Fruit fly (Drosophila melanogaster) whole organism, prepupa: Measurements from ENCODE around the gene Fbp2.

Experiments
- CG10631 ChIP-seq: fragments of 200-800 bp; sonication (Bioruptor generic); optimal IDR thresholded peaks from 2 replicates; lab custom pipeline; 2016; ENCODE audit warnings: missing biosample characterization, missing genetic modification characterization
- CG10669 ChIP-seq: fragments of 200-800 bp; sonication (Bioruptor generic); optimal IDR thresholded peaks from 3 replicates; lab custom pipeline; 2018; ENCODE audit warnings: missing biosample characterization, mild to moderate bottlenecking, missing genetic modification characterization, moderate library complexity
- CG11294 ChIP-seq: fragments of 200-800 bp; sonication (Bioruptor generic); IDR thresholded peaks from 2 replicates; pipeline ENCODE4 v1.3.6; 2022; ENCODE audit warnings: missing biosample characterization, missing genetic modification characterization
- CG11902 ChIP-seq: fragments of 200-800 bp; sonication (Bioruptor generic); optimal IDR thresholded peaks from 3 replicates; lab custom pipeline; 2016; ENCODE audit warnings: missing biosample characterization, missing genetic modification characterization
- CG1621 ChIP-seq: fragments of 200-800 bp; sonication (Bioruptor generic); optimal IDR thresholded peaks from 3 replicates; lab custom pipeline; 2018; ENCODE audit warnings: missing biosample characterization, mild to moderate bottlenecking, missing genetic modification characterization
- CG16779 ChIP-seq: fragments of 200-800 bp; sonication (Bioruptor generic); optimal IDR thresholded peaks from 3 replicates; lab custom pipeline; 2017; ENCODE audit warnings: missing biosample characterization, mild to moderate bottlenecking, missing genetic modification characterization
- CG3032 ChIP-seq: fragments of 200-800 bp; optimal IDR thresholded peaks from 2 replicates; lab custom pipeline; 2019; ENCODE audit warnings: missing biosample characterization, mild to moderate bottlenecking, missing genetic modification characterization, moderate library complexity
- CG32006 ChIP-seq: fragments of 200-800 bp; sonication (Bioruptor generic); optimal IDR thresholded peaks from 3 replicates; lab custom pipeline; 2017; ENCODE audit warnings: missing biosample characterization, mild to moderate bottlenecking, missing genetic modification characterization
- CG3919 ChIP-seq: fragments of 200-800 bp; sonication (Bioruptor generic); optimal IDR thresholded peaks from 3 replicates; lab custom pipeline; 2016; ENCODE audit warnings: missing biosample characterization, missing genetic modification characterization
- CG4318 ChIP-seq: fragments of 200-800 bp; sonication (Bioruptor generic); optimal IDR thresholded peaks from 3 replicates; lab custom pipeline; 2017; ENCODE audit warnings: missing biosample characterization, mild to moderate bottlenecking, missing genetic modification characterization
- CG6276 ChIP-seq: fragments of 200-800 bp; sonication (Bioruptor generic); optimal IDR thresholded peaks from 2 replicates; lab custom pipeline; 2017; ENCODE audit warnings: missing biosample characterization, mild to moderate bottlenecking, missing genetic modification characterization
- CG6854 ChIP-seq: fragments of 200-800 bp; sonication (Bioruptor generic); optimal IDR thresholded peaks from 2 replicates; lab custom pipeline; 2017; ENCODE audit warnings: missing biosample characterization, mild to moderate bottlenecking, missing genetic modification characterization
- CG8119 ChIP-seq: fragments of 200-800 bp; sonication (Bioruptor generic); IDR thresholded peaks from 3 replicates; pipeline ENCODE4 v1.3.6; 2022; ENCODE audit warnings: missing biosample characterization, missing genetic modification characterization
- CG8319 ChIP-seq: fragments of 200-800 bp; sonication (Bioruptor generic); optimal IDR thresholded peaks from 3 replicates; lab custom pipeline; 2016; ENCODE audit warnings: missing biosample characterization, missing genetic modification characterization
- CG9139 ChIP-seq: fragments of 200-800 bp; sonication (Bioruptor generic); optimal IDR thresholded peaks from 3 replicates; lab custom pipeline; 2017; ENCODE audit warnings: missing biosample characterization, mild to moderate bottlenecking, missing genetic modification characterization
- Eip93F ChIP-seq: fragments of 200-800 bp; sonication (Bioruptor generic); optimal IDR thresholded peaks from 2 replicates; lab custom pipeline; 2016; ENCODE audit warnings: missing biosample characterization, mild to moderate bottlenecking, missing genetic modification characterization
- Hr38 ChIP-seq: sonication (Bioruptor generic); optimal IDR thresholded peaks from 2 replicates; lab custom pipeline; 2016; ENCODE audit warnings: missing biosample characterization, missing genetic modification characterization
- Hr39 ChIP-seq: fragments of 200-800 bp; sonication (Bioruptor generic); optimal IDR thresholded peaks from 2 replicates; lab custom pipeline; 2016; ENCODE audit warnings: missing biosample characterization, missing genetic modification characterization
- Met ChIP-seq: fragments of 200-800 bp; sonication (Bioruptor generic); optimal IDR thresholded peaks from 3 replicates; lab custom pipeline; 2016; ENCODE audit warnings: missing biosample characterization, missing genetic modification characterization
- OdsH ChIP-seq: fragments of 200-800 bp; sonication (Bioruptor generic); optimal IDR thresholded peaks from 3 replicates; lab custom pipeline; 2016; ENCODE audit warnings: missing biosample characterization, missing genetic modification characterization
- Smox ChIP-seq: fragments of 200-800 bp; sonication (Bioruptor generic); optimal IDR thresholded peaks from 3 replicates; lab custom pipeline; 2016; ENCODE audit warnings: missing biosample characterization, missing genetic modification characterization
- Sox102F ChIP-seq: fragments of 200-800 bp; sonication (Bioruptor generic); optimal IDR thresholded peaks from 2 replicates; lab custom pipeline; 2016; ENCODE audit warnings: missing biosample characterization, mild to moderate bottlenecking, missing genetic modification characterization
- Sox14 ChIP-seq: fragments of 200-800 bp; sonication (Bioruptor generic); optimal IDR thresholded peaks from 3 replicates; lab custom pipeline; 2016; ENCODE audit warnings: missing biosample characterization, missing genetic modification characterization
- achi ChIP-seq: fragments of 200-800 bp; sonication (Bioruptor generic); optimal IDR thresholded peaks from 3 replicates; lab custom pipeline; 2016; ENCODE audit warnings: missing biosample characterization, missing genetic modification characterization
- acj6 ChIP-seq: fragments of 200-800 bp; sonication (Bioruptor generic); optimal IDR thresholded peaks from 3 replicates; lab custom pipeline; 2016; ENCODE audit warnings: missing biosample characterization, missing genetic modification characterization
- dac ChIP-seq: fragments of 200-800 bp; sonication (Bioruptor generic); optimal IDR thresholded peaks from 2 replicates; lab custom pipeline; 2017; ENCODE audit warnings: missing biosample characterization, mild to moderate bottlenecking, missing genetic modification characterization
- dsx ChIP-seq: fragments of 200-800 bp; optimal IDR thresholded peaks from 3 replicates; lab custom pipeline; 2019; ENCODE audit warnings: missing biosample characterization, mild to moderate bottlenecking, missing genetic modification characterization, moderate library complexity; ENCODE audit not compliant: poor library complexity, severe bottlenecking
- eg ChIP-seq: fragments of 200-800 bp; sonication (Bioruptor generic); IDR thresholded peaks from 3 replicates; pipeline ENCODE4 v1.3.6; 2022; ENCODE audit warnings: missing biosample characterization, missing genetic modification characterization
- esn ChIP-seq: fragments of 200-800 bp; sonication (Bioruptor generic); optimal IDR thresholded peaks from 2 replicates; lab custom pipeline; 2016; ENCODE audit warnings: missing biosample characterization, mild to moderate bottlenecking, missing genetic modification characterization, moderate library complexity
- fd59A ChIP-seq: fragments of 200-800 bp; sonication (Bioruptor generic); optimal IDR thresholded peaks from 2 replicates; lab custom pipeline; 2017; ENCODE audit warnings: missing biosample characterization, mild to moderate bottlenecking, missing genetic modification characterization, missing genetic modification reagents
- fkh ChIP-seq: fragments of 200-800 bp; sonication (Bioruptor generic); optimal IDR thresholded peaks from 3 replicates; lab custom pipeline; 2017; ENCODE audit warnings: missing biosample characterization, mild to moderate bottlenecking, missing genetic modification characterization, moderate library complexity
- lz ChIP-seq: fragments of 200-800 bp; sonication (Bioruptor generic); optimal IDR thresholded peaks from 3 replicates; lab custom pipeline; 2016; ENCODE audit warnings: missing biosample characterization, missing genetic modification characterization
- net ChIP-seq: fragments of 200-800 bp; sonication (Bioruptor generic); optimal IDR thresholded peaks from 3 replicates; lab custom pipeline; 2016; ENCODE audit warnings: missing biosample characterization, missing genetic modification characterization
- salr ChIP-seq, 2 experiments: fragments of 200-800 bp; sonication (Bioruptor generic); optimal IDR thresholded peaks; 3 replicates each; lab custom pipeline; 2016 to 2018; ENCODE audit warnings: missing biosample characterization in 2 of 2, missing genetic modification characterization in 2 of 2, mild to moderate bottlenecking in 1 of 2
- svp ChIP-seq: fragments of 200-800 bp; sonication (Bioruptor generic); peaks from one replicate; lab custom pipeline; 2016; ENCODE audit warnings: missing biosample characterization, missing genetic modification characterization
- vri ChIP-seq: fragments of 200-800 bp; sonication (Bioruptor generic); optimal IDR thresholded peaks from 3 replicates; lab custom pipeline; 2016; ENCODE audit warnings: missing biosample characterization, mild to moderate bottlenecking, missing genetic modification characterization

Fbp2 gene

DNA sequence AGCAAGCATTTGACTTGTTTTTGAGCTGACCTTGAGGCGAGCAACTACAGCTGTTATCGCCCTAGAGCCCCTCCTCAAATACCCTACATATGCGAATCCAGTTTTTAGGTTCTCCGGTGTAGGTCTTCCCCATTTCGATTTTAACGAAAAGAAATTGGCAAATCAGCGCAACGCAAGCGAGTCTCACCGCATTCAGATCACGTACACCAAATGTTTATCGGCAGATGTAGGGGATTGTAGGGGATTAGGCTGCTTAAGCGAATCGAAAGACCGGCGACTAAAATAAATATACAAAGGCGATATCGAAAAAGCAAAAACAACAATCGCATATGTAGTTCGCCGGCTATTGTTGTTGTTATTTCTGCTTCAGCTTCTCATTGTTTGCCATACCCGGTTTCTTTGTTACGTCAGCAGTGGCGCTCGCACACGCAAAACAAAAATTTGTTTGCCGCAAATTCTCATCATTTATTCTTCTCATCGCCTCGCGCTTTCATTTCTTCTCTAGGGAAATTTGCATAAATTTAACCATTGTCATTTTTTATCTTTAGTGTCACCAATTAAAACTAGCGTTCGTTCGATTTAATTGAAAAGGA is 38.5 kb upstream of the Fbp2 start (continued):
- TF ChIP-seq CG9139, result peak; percentile 81
- peak; percentile 94 for TF ChIP-seq CG10631 (GFP tag; lab: Kevin White, UChicago)
- peak; percentile 95 for TF ChIP-seq lz
- peak; percentile 96 for TF ChIP-seq CG3919
- TF ChIP-seq CG4318 (GFP tag; lab: Kevin White, UChicago), result peak; percentile 65
- TF ChIP-seq Hr39, result peak; percentile 96
- TF ChIP-seq CG11294 (GFP tag; lab: Robert Waterston, UW), result peak; percentile 75
- peak; percentile 90 for TF ChIP-seq CG3032 (tag; lab: Kevin White, UChicago)
- peak; percentile 78 for TF ChIP-seq CG8319 (GFP tag; lab: Kevin White, UChicago)
- peak; percentile 49 for TF ChIP-seq Eip93F (GFP tag; lab: Kevin White, UChicago)
- no peak for TF ChIP-seq CG6854 (GFP tag; lab: Kevin White, UChicago)
- TF ChIP-seq Sox14 (GFP tag; lab: Kevin White, UChicago), result peak; percentile 97
- TF ChIP-seq dsx (GFP tag; lab: Kevin White, UChicago), result peak; percentile 91
- peak; percentile 91 for TF ChIP-seq Sox102F (GFP tag; lab: Kevin White, UChicago)
- TF ChIP-seq OdsH (GFP tag; lab: Kevin White, UChicago), result peak; percentile 94
- TF ChIP-seq CG32006 (GFP tag; lab: Kevin White, UChicago), result peak; percentile 86
- peak; percentile 64 for TF ChIP-seq dac (GFP tag; lab: Kevin White, UChicago)
- TF ChIP-seq CG10669 (GFP tag; lab: Kevin White, UChicago), result peak; percentile 95
- peak; percentile 95 for TF ChIP-seq acj6 (GFP tag; lab: Kevin White, UChicago)
- peak; percentile 97 for TF ChIP-seq svp
- peak; percentile 91 for TF ChIP-seq achi (GFP tag; lab: Kevin White, UChicago)

DNA sequence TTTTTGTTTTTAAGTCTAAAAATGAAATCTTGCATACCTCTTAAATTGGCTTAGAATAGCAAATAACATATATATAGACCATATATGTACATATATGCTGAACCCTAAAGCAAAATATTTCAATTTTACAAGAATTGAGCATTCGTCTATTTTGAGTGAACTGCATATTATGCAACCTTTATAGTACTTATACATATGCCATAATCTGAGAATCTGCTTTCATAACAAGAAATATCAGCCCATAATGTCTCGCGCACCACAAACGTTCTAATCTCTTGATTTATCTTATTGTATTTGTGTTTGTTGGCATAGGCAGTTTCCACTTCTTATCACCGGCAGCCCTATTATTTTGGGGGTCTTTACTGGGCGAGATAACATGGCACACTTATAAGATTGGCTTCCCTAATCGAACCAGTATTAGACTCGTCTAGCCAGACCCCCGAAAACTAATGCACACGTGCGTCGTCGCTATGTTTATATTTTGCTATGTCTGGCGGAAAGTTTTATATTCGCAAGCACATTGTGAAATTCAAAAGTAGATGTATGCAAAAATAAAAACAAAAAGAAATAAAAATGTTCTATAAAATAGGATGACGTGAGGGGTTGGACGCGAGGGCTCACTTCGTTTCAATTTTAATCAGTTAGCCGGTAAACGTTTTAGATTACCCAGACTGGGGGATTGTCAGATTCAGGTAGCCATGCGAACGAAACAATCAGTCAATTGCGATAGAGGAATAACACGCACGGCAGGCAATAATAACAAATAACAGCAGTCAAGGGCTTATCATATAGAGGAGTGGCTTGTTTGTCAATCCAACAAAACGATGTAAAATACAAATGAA is 37.4 kb upstream of the Fbp2 start:
- TF ChIP-seq fkh (GFP tag; lab: Kevin White, UChicago) (peak; percentile 8), esn (GFP tag; lab: Kevin White, UChicago) (no peak), CG11902 (GFP tag; lab: Kevin White, UChicago) (no peak), CG9139 (no peak), vri (GFP tag; lab: Kevin White, UChicago) (peak; percentile 31), Smox (GFP tag; lab: Kevin White, UChicago) (no peak), CG3032 (tag; lab: Kevin White, UChicago) (no peak)
- TF ChIP-seq, all 60 proteins: peak for 2

- no peak for TF ChIP-seq Met (GFP tag; lab: Kevin White, UChicago)
- no peak for TF ChIP-seq CG4318 (GFP tag; lab: Kevin White, UChicago)
- TF ChIP-seq eg (GFP tag; lab: Robert Waterston, UW), result no peak
- TF ChIP-seq CG6276 (GFP tag; lab: Kevin White, UChicago), result no peak
- TF ChIP-seq net (GFP tag; lab: Kevin White, UChicago), result no peak
- TF ChIP-seq salr (GFP tag; optimal IDR thresholded peaks at IDR 0.05; lab: Kevin White, UChicago), result no peak
- no peak for TF ChIP-seq CG1621 (tag; lab: Kevin White, UChicago)
- no peak for TF ChIP-seq CG16779 (tag; lab: Kevin White, UChicago)
- no peak for TF ChIP-seq Sox102F (GFP tag; lab: Kevin White, UChicago)
- TF ChIP-seq fd59A (GFP tag; lab: Kevin White, UChicago), result no peak
- no peak for TF ChIP-seq CG8119 (GFP tag; lab: Robert Waterston, UW)
- TF ChIP-seq Smox (GFP tag; lab: Kevin White, UChicago), result no peak
- no peak for TF ChIP-seq CG3032 (tag; lab: Kevin White, UChicago)
- TF ChIP-seq Hr38 (GFP tag; lab: Kevin White, UChicago), result no peak
- no peak for TF ChIP-seq esn (GFP tag; lab: Kevin White, UChicago)
Measured at dm6 chr2L:9396396-9396795, 30.2 kb upstream of the Fbp2 start.
